Fruit fly (Drosophila melanogaster) whole organism, wandering third instar larva: ENCODE measurements around the gene ash1.
A peak's percentile ranks its signal among the peaks of the same experiment; 100 is the strongest.

Source experiments
- Abd-B ChIP-seq: fragments of >200 bp; optimal IDR thresholded peaks from 2 replicates; lab custom pipeline; 2017; ENCODE audit warnings: missing biosample characterization, missing genetic modification characterization
- CG9705 ChIP-seq: fragments of 200-800 bp; sonication (Bioruptor generic); optimal IDR thresholded peaks from 2 replicates; lab custom pipeline; 2018; ENCODE audit warnings: missing biosample characterization, mild to moderate bottlenecking, missing genetic modification characterization
- CrebA ChIP-seq: fragments of 200-800 bp; sonication (Bioruptor generic); optimal IDR thresholded peaks from 2 replicates; lab custom pipeline; 2016; ENCODE audit warnings: missing biosample characterization, mild to moderate bottlenecking, missing genetic modification characterization, borderline replicate concordance
- Dfd ChIP-seq: fragments of >200 bp; optimal IDR thresholded peaks from 2 replicates; lab custom pipeline; 2017; ENCODE audit warnings: missing biosample characterization, missing genetic modification characterization
- HLH106 ChIP-seq: fragments of 200-800 bp; optimal IDR thresholded peaks from 3 replicates; lab custom pipeline; 2019; ENCODE audit warnings: missing biosample characterization, mild to moderate bottlenecking, missing genetic modification characterization, moderate library complexity
- Hr78 ChIP-seq: fragments of >200 bp; optimal IDR thresholded peaks from 2 replicates; lab custom pipeline; 2017; ENCODE audit warnings: missing biosample characterization, missing genetic modification characterization
- Hr83 ChIP-seq: fragments of 200-300 bp; sonication (Bioruptor generic); optimal IDR thresholded peaks from 2 replicates; lab custom pipeline; 2016; ENCODE audit warnings: missing biosample characterization, mild to moderate bottlenecking, missing genetic modification characterization, moderate library complexity; ENCODE audit not compliant: poor library complexity, severe bottlenecking
- Jra ChIP-seq: sonication (Bioruptor generic); optimal IDR thresholded peaks from 2 replicates; lab custom pipeline; 2016; ENCODE audit warnings: missing biosample characterization, missing genetic modification characterization
- Mio ChIP-seq: sonication (Bioruptor generic); optimal IDR thresholded peaks from 2 replicates; lab custom pipeline; 2016; ENCODE audit warnings: missing biosample characterization, missing genetic modification characterization
- Myc ChIP-seq: fragments of >200 bp; optimal IDR thresholded peaks from 2 replicates; lab custom pipeline; 2017
- N ChIP-seq: fragments of >200 bp; optimal IDR thresholded peaks from 2 replicates; lab custom pipeline; 2018; ENCODE audit warnings: missing biosample characterization, missing external identifiers, missing genetic modification characterization
- OdsH ChIP-seq: fragments of 200-800 bp; sonication (Bioruptor generic); optimal IDR thresholded peaks from 2 replicates; lab custom pipeline; 2016; ENCODE audit warnings: missing biosample characterization, mild to moderate bottlenecking, missing genetic modification characterization
- Rel ChIP-seq, 2 experiments: fragments of 200-800 bp; sonication (Bioruptor generic) in 1 of 2; optimal IDR thresholded peaks; 2 replicates in 1 of 2; 3 replicates in 1 of 2; lab custom pipeline; 2016 to 2019; ENCODE audit warnings: mild to moderate bottlenecking in 2 of 2, missing biosample characterization in 2 of 2, missing genetic modification characterization in 2 of 2, moderate library complexity in 1 of 2
- Sp1 ChIP-seq: fragments of 200-800 bp; sonication (Bioruptor generic); optimal IDR thresholded peaks from 3 replicates; lab custom pipeline; 2019; ENCODE audit warnings: missing biosample characterization, mild to moderate bottlenecking, missing genetic modification characterization, moderate library complexity
- Vsx2 ChIP-seq: fragments of 200-300, 225-300 bp; sonication (Bioruptor generic); optimal IDR thresholded peaks from 2 replicates; lab custom pipeline; 2018; ENCODE audit warnings: missing biosample characterization, missing genetic modification characterization; ENCODE audit not compliant: partially characterized antibody
- brk ChIP-seq: fragments of 200-800 bp; sonication (Bioruptor generic); optimal IDR thresholded peaks from 2 replicates; lab custom pipeline; 2016; ENCODE audit warnings: missing biosample characterization, mild to moderate bottlenecking, missing genetic modification characterization
- dmrt93B ChIP-seq: fragments of 200-800 bp; sonication (Bioruptor generic); optimal IDR thresholded peaks from 2 replicates; lab custom pipeline; 2018; ENCODE audit warnings: missing biosample characterization, mild to moderate bottlenecking, missing genetic modification characterization
- dsf ChIP-seq: sonication (Bioruptor generic); optimal IDR thresholded peaks from 2 replicates; lab custom pipeline; 2016; ENCODE audit warnings: missing biosample characterization, missing genetic modification characterization, borderline replicate concordance
- ey ChIP-seq: fragments of 200-800 bp; sonication (Bioruptor generic); optimal IDR thresholded peaks from 2 replicates; lab custom pipeline; 2016; ENCODE audit warnings: missing biosample characterization, missing genetic modification characterization
- foxo ChIP-seq, 2 experiments: fragments of 200-800 bp; sonication (Bioruptor generic); optimal IDR thresholded peaks; 2 replicates in 1 of 2; 3 replicates in 1 of 2; lab custom pipeline; 2016 to 2017; ENCODE audit warnings: missing biosample characterization in 2 of 2, missing genetic modification characterization in 2 of 2
- fru ChIP-seq: fragments of 200-800 bp; sonication (Bioruptor generic); optimal IDR thresholded peaks from 3 replicates; lab custom pipeline; 2016; ENCODE audit warnings: missing biosample characterization, mild to moderate bottlenecking, missing genetic modification characterization
- h ChIP-seq: fragments of 200-800 bp; sonication (Bioruptor generic); optimal IDR thresholded peaks from 3 replicates; lab custom pipeline; 2016; ENCODE audit warnings: missing biosample characterization, mild to moderate bottlenecking, missing genetic modification characterization
- jim ChIP-seq: fragments of 175-275, 200-325 bp; sonication (Bioruptor generic); optimal IDR thresholded peaks from 2 replicates; lab custom pipeline; 2016; ENCODE audit warnings: missing biosample characterization, mild to moderate bottlenecking, missing genetic modification characterization
- lola ChIP-seq: fragments of >200 bp; optimal IDR thresholded peaks from 2 replicates; lab custom pipeline; 2017; ENCODE audit warnings: missing biosample characterization, missing genetic modification characterization
- pan ChIP-seq: fragments of >200 bp; optimal IDR thresholded peaks from 2 replicates; lab custom pipeline; 2017
- psq ChIP-seq: fragments of 200-800 bp; sonication (Bioruptor generic); optimal IDR thresholded peaks from 3 replicates; lab custom pipeline; 2017; ENCODE audit warnings: missing biosample characterization, mild to moderate bottlenecking, missing genetic modification characterization, moderate library complexity
- rgr ChIP-seq: fragments of 200-800 bp; sonication (Bioruptor generic); optimal IDR thresholded peaks from 3 replicates; lab custom pipeline; 2016; ENCODE audit warnings: missing biosample characterization, mild to moderate bottlenecking, missing genetic modification characterization
- sage ChIP-seq: fragments of 200-800 bp; sonication (Bioruptor generic); optimal IDR thresholded peaks from 2 replicates; lab custom pipeline; 2016; ENCODE audit warnings: missing biosample characterization, mild to moderate bottlenecking, missing genetic modification characterization
- sv ChIP-seq: fragments of 200-800 bp; sonication (Bioruptor generic); optimal IDR thresholded peaks from 3 replicates; lab custom pipeline; 2016; ENCODE audit warnings: missing biosample characterization, missing genetic modification characterization
- tai ChIP-seq: sonication (Bioruptor generic); optimal IDR thresholded peaks from 2 replicates; lab custom pipeline; 2016; ENCODE audit warnings: missing biosample characterization, missing genetic modification characterization
- woc ChIP-seq: sonication (Bioruptor generic); optimal IDR thresholded peaks from 2 replicates; lab custom pipeline; 2016; ENCODE audit warnings: missing biosample characterization, mild to moderate bottlenecking, missing genetic modification characterization

ash1 gene

DNA sequence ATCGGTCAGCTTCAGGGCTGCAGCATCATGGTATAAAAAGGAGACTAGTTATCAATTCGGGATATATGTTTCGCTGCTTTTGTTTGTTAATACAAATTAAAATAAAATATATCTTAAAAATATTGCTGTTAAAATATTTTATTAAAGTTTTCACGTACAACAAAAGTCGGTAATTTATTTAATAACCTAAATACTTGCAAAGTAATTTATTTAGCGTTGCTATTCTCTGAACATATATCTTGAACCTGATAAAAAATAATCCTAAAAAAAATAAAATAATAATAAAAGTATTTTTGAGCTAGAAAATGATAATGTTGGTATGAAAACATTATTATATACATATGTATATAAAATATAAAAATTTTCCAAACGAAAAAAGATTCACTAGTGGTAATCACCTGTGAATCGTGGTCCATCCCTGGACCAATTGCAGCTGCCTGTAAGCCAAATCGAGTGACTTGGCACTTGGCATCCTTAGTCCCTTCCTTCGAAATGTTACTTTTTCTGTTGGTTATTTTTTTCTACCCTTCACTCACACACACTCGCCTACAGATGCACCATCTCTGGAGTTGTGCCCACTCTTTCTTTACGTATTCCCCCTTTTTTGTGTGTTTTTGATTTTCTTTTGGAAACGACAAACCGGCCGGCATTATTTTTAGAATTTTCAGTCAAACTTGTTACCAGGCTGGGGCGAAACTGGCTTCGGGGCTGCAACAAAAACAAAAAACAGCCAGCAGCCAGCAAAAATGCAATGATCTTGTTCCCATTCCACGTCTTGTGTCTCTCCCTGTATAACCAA is 41.2 kb downstream of the ash1 start:
- TF ChIP-seq dmrt93B (peak; percentile 67), tai (GFP tag; lab: Kevin White, UChicago) (peak; percentile 19), fru (no peak), HLH106 (peak; percentile 82), dsf (no peak), brk (GFP tag; lab: Kevin White, UChicago) (no peak), Rel (GFP tag; optimal IDR thresholded peaks at IDR 0.05; lab: Kevin White, UChicago) (peak; percentile 34), Rel (tag; optimal IDR thresholded peaks at IDR 0.05; lab: Kevin White, UChicago) (peak; percentile 67), sv (no peak), rgr (GFP tag; lab: Kevin White, UChicago) (peak; percentile 30), OdsH (GFP tag; lab: Kevin White, UChicago) (peak; percentile 51), Sp1 (peak; percentile 88), psq (GFP tag; lab: Kevin White, UChicago) (peak; percentile 58), Abd-B (GFP tag; lab: Kevin White, UChicago) (no peak), sage (GFP tag; lab: Kevin White, UChicago) (no peak), woc (GFP tag; lab: Kevin White, UChicago) (peak; percentile 6), N (no peak), CrebA (peak; percentile 59), foxo (GFP tag; optimal IDR thresholded peaks at IDR 0.05; lab: Kevin White, UChicago) (peak in 1 of 2 experiments; percentile 74)

DNA sequence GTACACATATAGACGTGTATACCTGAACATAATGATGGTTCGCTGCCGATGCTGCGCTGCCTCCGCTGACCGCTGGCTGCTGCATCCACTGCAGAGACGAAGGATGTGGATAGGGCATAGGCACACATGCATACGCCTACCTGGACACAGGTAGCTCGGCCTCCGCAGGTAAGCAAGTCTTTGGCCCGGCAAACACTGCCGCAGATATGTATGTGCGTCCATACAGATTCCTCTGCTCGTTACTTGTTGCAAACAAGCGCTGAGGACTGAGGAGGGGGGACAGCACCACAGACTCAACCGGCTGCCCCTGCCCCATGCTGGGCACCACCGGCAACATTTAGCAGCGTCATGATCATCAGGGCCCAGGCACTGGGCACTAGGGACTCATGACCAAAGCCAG is 41.8 kb downstream of the ash1 start:
- TF ChIP-seq brk (GFP tag; lab: Kevin White, UChicago) (no peak), sage (GFP tag; lab: Kevin White, UChicago) (no peak), Vsx2 (GFP tag; lab: Kevin White, UChicago) (peak; percentile 7), CG9705 (GFP tag; lab: Kevin White, UChicago) (no peak), h (GFP tag; lab: Kevin White, UChicago) (no peak), ey (no peak), lola (no peak), dmrt93B (no peak), woc (GFP tag; lab: Kevin White, UChicago) (peak; percentile 44), Hr78 (GFP tag; lab: Kevin White, UChicago) (no peak), dsf (no peak), jim (no peak), Rel (GFP tag; optimal IDR thresholded peaks at IDR 0.05; lab: Kevin White, UChicago) (peak; percentile 12), Rel (tag; optimal IDR thresholded peaks at IDR 0.05; lab: Kevin White, UChicago) (peak; percentile 3), tai (GFP tag; lab: Kevin White, UChicago) (no peak), CrebA (peak; percentile 25), Dfd (GFP tag; lab: Kevin White, UChicago) (no peak), fru (peak; percentile 87), pan (no peak), Abd-B (GFP tag; lab: Kevin White, UChicago) (no peak)

DNA sequence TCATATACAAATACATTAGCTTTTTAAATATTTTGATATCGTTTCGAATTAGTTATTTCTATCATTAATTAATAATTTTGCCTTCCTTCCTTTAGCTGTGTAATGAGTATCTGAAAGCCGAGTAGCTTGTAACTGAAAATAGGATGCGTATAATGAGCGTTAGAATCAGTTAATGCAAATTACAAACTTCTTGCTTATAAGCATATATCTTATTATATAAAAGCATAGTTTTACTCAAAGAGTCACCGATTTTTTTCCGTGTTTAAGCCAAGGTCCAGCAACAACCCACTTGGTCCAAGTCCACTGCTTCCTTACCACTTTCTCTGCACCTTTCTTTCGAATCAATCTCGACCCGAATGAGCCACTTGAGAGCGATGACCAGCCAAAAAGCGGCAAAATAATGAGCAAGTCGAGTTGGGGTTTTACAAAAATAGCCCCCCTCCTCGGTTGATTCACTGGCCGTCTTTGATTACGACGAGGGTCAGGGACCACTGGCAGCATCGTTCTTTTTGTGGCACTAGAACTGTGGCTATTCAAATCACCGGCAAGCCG is 42.6 kb downstream of the ash1 start:
- TF ChIP-seq Rel (GFP tag; optimal IDR thresholded peaks at IDR 0.05; lab: Kevin White, UChicago) (no peak), Rel (tag; optimal IDR thresholded peaks at IDR 0.05; lab: Kevin White, UChicago) (peak; percentile 31), foxo (GFP tag; optimal IDR thresholded peaks at IDR 0.05; lab: Kevin White, UChicago) (peak in 1 of 2 experiments; percentile 17), pan (no peak), Jra (GFP tag; lab: Kevin White, UChicago) (no peak), dsf (no peak)

DNA sequence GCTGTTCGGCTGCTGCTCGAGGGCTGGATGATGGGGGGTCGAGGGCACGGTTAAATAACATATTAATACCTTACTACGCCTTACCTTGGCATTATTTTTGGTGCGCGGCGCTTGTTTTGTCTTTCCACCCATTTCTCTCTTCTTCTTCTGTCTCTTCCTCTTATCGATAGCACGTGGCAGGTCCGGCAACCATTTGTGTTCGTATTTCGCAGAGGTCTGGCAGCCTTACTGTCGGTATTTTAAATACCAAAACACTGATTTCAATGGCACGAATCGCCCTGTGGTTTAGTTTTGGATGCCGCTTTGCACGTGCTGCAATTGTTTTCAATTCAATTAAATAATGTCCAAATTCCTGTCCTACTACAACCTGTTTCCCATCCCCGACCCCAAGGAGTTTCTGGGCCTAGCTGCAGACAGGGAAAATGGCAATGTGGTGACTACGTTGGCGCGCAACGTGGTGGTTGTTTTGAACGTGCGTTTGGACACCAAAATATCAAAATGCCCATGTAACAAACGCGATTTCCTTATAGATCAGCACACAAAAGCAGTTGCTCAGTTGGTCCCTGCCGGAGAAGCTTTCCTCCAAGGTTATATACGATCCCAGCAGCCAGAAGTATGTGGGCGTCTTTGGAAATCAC is 46.3 kb downstream of the ash1 start, which contains the start of the genes Ltn1 and CG9300:
Gene Ltn1 (minus strand): TSS at position 155 of the 638 bp plus-strand sequence.
Gene CG9300 (plus strand): TSS at position 285 of the 638 bp plus-strand sequence.
- TF ChIP-seq Mio (GFP tag; lab: Kevin White, UChicago) (no peak), Myc (lab: Kevin White, UChicago) (peak; percentile 43), Hr83 (GFP tag; lab: Kevin White, UChicago) (peak; percentile 9), Hr78 (GFP tag; lab: Kevin White, UChicago) (no peak)
